Worm (Caenorhabditis elegans): ENCODE results near the gene T22F3.2.

T22F3.2 gene

ce11 chrV:3634293-3635016 is 48.0 kb downstream of the T22F3.2 start (continued):
- TF ChIP-seq Y53F4B.3 (GFP tag; IDR thresholded peaks at IDR 0.05) (no peak), mel-28 (tag; optimal IDR thresholded peaks at IDR 0.05; ENCODE audit: borderline replicate concordance) (no peak), ztf-3 (GFP tag; optimal IDR thresholded peaks at IDR 0.05) (no peak), lir-1 (GFP tag; conservative IDR thresholded peaks at IDR 0.05) (no peak), zfh-2 (GFP tag; conservative IDR thresholded peaks at IDR 0.05) (no peak), attf-6 (GFP tag; IDR thresholded peaks at IDR 0.05) (no peak), dpff-1 (tag; optimal IDR thresholded peaks at IDR 0.05) (no peak), zim-3 (tag; optimal IDR thresholded peaks at IDR 0.05) (peak; percentile 17), let-607 (tag; optimal IDR thresholded peaks at IDR 0.05) (peak in 1 of 2 experiments; percentile 36), atf-7 (tag; optimal IDR thresholded peaks at IDR 0.05) (peak; percentile 91), sptf-2 (GFP tag; optimal IDR thresholded peaks at IDR 0.05) (no peak), hlh-26 (GFP tag; conservative IDR thresholded peaks at IDR 0.05) (no peak), B0261.1 (tag; optimal IDR thresholded peaks at IDR 0.05) (no peak), Y56A3A.18 (GFP tag; IDR thresholded peaks at IDR 0.05) (peak; percentile 34; the same call in 1 of the 2 replicates), F23B12.7 (tag; optimal IDR thresholded peaks at IDR 0.05; ENCODE audit: insufficient read depth) (no peak), Y79H2A.3 (GFP tag; conservative IDR thresholded peaks at IDR 0.05) (no peak), ama-1 (optimal IDR thresholded peaks at IDR 0.05) (no peak), ama-1 (GFP tag; optimal IDR thresholded peaks at IDR 0.05) (no peak), dox-1 (GFP tag; IDR thresholded peaks at IDR 0.05) (peak; percentile 44; the same call in 1 of the 2 replicates), chd-7 (tag; optimal IDR thresholded peaks at IDR 0.05) (peak; percentile 64), nfya-1 (tag; optimal IDR thresholded peaks at IDR 0.05; ENCODE audit: borderline replicate concordance, insufficient read depth) (no peak), mes-4 (tag; optimal IDR thresholded peaks at IDR 0.05) (no peak), snpc-1.1 (tag; optimal IDR thresholded peaks at IDR 0.05; ENCODE audit: insufficient read depth) (no peak), ccch-3 (GFP tag; optimal IDR thresholded peaks at IDR 0.05) (no peak), repo-1 (tag; optimal IDR thresholded peaks at IDR 0.05) (peak; percentile 75), ztf-26 (tag; optimal IDR thresholded peaks at IDR 0.05) (no peak), nhr-120 (GFP tag; IDR thresholded peaks at IDR 0.05) (no peak), B0336.3 (GFP tag; IDR thresholded peaks at IDR 0.05) (peak; percentile 92), nhr-179 (tag; optimal IDR thresholded peaks at IDR 0.05) (no peak), lsy-27 (tag; optimal IDR thresholded peaks at IDR 0.05; ENCODE audit: borderline replicate concordance, insufficient read depth) (no peak), let-526 (GFP tag; IDR thresholded peaks at IDR 0.05) (no peak), hlh-12 (tag; optimal IDR thresholded peaks at IDR 0.05) (no peak), ceh-100 (GFP tag; IDR thresholded peaks at IDR 0.05) (no peak), unc-130 (GFP tag; optimal IDR thresholded peaks at IDR 0.05) (no peak), lin-26 (GFP tag; IDR thresholded peaks at IDR 0.05) (no peak), T07F8.4 (tag; optimal IDR thresholded peaks at IDR 0.05) (no peak), attf-3 (GFP tag; conservative IDR thresholded peaks at IDR 0.05) (no peak), Y67H2A.10 (GFP tag; conservative IDR thresholded peaks at IDR 0.05) (no peak), ceh-58 (GFP tag; IDR thresholded peaks at IDR 0.05) (no peak), F39B2.1 (GFP tag; IDR thresholded peaks at IDR 0.05) (0 out of 2 replicates have a peak, but pooled peaks have one; percentile 62)

Data from whole organism, young adult.